Worm (Caenorhabditis elegans): ENCODE results near the gene F13D11.4.

- TF ChIP-seq die-1 (tag; optimal IDR thresholded peaks at IDR 0.05) (no peak), pha-4 (tag; optimal IDR thresholded peaks at IDR 0.05) (no peak), snpc-4 (GFP tag; optimal IDR thresholded peaks at IDR 0.05) (no peak), snpc-4 (tag; optimal IDR thresholded peaks at IDR 0.05) (no peak), lag-1 (GFP tag; IDR thresholded peaks at IDR 0.05) (no peak), nhr-27 (tag; optimal IDR thresholded peaks at IDR 0.05) (no peak), hlh-26 (GFP tag; conservative IDR thresholded peaks at IDR 0.05) (no peak), ama-1 (optimal IDR thresholded peaks at IDR 0.05) (no peak), ama-1 (GFP tag; optimal IDR thresholded peaks at IDR 0.05) (no peak)
Measured at ce11 chrX:5817078-5817477, 17.5 kb downstream of the F13D11.4 start.

Measured in whole organism, young adult.